Worm (Caenorhabditis elegans) whole organism, mixed stage, embryonic: ENCODE results near the gene mpz-1.

ENCODE experiments used
- nhr-28 ChIP-seq: fragments of 150-350 bp; optimal IDR thresholded peaks from 2 replicates; lab custom pipeline; 2014; ENCODE audit warnings: missing biosample characterization, missing genetic modification characterization
- snpc-4 ChIP-seq: fragments of 150-350 bp; optimal IDR thresholded peaks from 2 replicates; lab custom pipeline; 2014; ENCODE audit warnings: missing biosample characterization, missing genetic modification characterization
- sptf-1 ChIP-seq: sonication (generic microtip); optimal IDR thresholded peaks from 2 replicates; lab custom pipeline; 2017; ENCODE audit warnings: mild to moderate bottlenecking, missing genetic modification characterization, moderate library complexity, missing compliant biosample characterization

DNA sequence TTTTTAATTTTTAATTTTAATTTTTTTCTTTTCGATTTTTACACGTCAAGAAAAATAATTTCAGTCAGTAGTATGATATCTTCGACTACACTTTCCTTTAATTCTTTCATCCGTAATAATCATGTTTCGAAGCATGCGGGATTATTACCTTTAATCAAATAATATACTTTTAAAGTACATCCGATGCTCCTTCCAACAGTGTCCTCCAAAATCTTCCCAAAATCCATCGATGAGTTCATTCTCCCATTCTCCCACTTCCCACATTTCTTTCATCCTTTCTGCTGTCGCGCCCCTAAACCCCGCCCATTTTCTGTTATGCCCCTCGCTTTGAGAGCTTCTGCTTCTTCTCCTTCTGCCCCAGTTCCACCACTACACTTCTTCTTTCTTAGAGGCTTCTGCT is 83.2 kb downstream of the mpz-1 start, which contains the start of gene lgc-57:
- TF ChIP-seq snpc-4 (tag; lab: Kevin White, UChicago) = no peak
- TF ChIP-seq sptf-1 (tag; lab: Kevin White, UChicago) = no peak
- no peak for TF ChIP-seq nhr-28 (tag; lab: Kevin White, UChicago)
